Worm (Caenorhabditis elegans) whole organism, L4/young adult: Measurements from ENCODE around the gene Y32H12A.6.

Experiments
- dao-5 ChIP-seq: sonication (generic microtip); optimal IDR thresholded peaks from 2 replicates; lab custom pipeline; 2016; ENCODE audit warnings: missing genotype, missing genetic modification characterization, moderate library complexity, missing compliant biosample characterization
- him-1 ChIP-seq: sonication (generic microtip); optimal IDR thresholded peaks from 2 replicates; lab custom pipeline; 2016; ENCODE audit warnings: missing genotype, missing genetic modification reagents, missing genetic modification characterization, missing compliant biosample characterization

- TF ChIP-seq him-1 (tag; lab: Kevin White, UChicago) (no peak), dao-5 (tag; lab: Kevin White, UChicago) (no peak)
Observed at ce11 chrIII:5420276-5420675, 38.3 kb upstream of the Y32H12A.6 start.
